Fruit fly (Drosophila melanogaster) Kc167 (cell line): ENCODE data around the gene CG13850.
A peak's percentile ranks its signal among the peaks of the same experiment; 100 is the strongest.

Experiments
- Myc ChIP-seq: fragments of >200 bp; optimal IDR thresholded peaks from 2 replicates; lab custom pipeline; 2017; ENCODE audit warnings: missing external identifiers
- Sin3A ChIP-seq: fragments of >200 bp; optimal IDR thresholded peaks from 2 replicates; lab custom pipeline; 2018; ENCODE audit warnings: missing external identifiers
- h ChIP-seq: fragments of >200 bp; optimal IDR thresholded peaks from 3 replicates; lab custom pipeline; 2018; ENCODE audit warnings: missing external identifiers
- insv ChIP-seq: fragments of >200 bp; optimal IDR thresholded peaks from 3 replicates; lab custom pipeline; 2018; ENCODE audit warnings: missing external identifiers
- psq ChIP-seq: fragments of >200 bp; optimal IDR thresholded peaks from 2 replicates; lab custom pipeline; 2017; ENCODE audit warnings: missing external identifiers
- ttk ChIP-seq: sonication (Bioruptor generic); optimal IDR thresholded peaks from 2 replicates; lab custom pipeline; 2017; ENCODE audit warnings: missing external identifiers

The CG13850 gene

dm6 chr3R:22410537-22411360 lies at the start of gene CG13850, which contains the start of gene lqfR:
TSS of gene CG13850 (minus strand) at chr3R:22410915.
TSS of gene lqfR (plus strand) at chr3R:22411301.
- no peak for TF ChIP-seq Myc (lab: Kevin White, UChicago)

DNA sequence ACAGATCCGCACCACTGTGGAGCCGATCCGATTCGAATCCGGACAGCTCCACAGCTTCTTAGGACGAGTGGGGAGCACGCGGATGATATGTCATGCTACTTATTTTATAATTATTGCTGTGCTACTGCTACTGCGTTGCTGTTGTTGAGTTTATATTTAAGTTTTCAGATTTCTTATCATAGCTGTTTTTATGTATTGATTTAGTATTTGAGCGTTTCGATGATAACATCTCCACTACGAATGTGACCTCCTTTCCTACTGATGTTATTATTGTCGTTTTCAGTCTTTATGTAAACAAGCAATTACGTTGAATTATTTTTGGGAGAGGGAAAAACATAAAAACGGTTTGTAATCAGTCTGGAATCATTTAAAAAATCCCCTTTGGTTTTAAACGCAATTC lies 45.3 kb upstream of the CG13850 start:
- TF ChIP-seq ttk (lab: Kevin White, UChicago), result no peak
- no peak for TF ChIP-seq Myc (lab: Kevin White, UChicago)
- no peak for TF ChIP-seq insv (lab: Kevin White, UChicago)
- no peak for TF ChIP-seq h (lab: Kevin White, UChicago)
- TF ChIP-seq psq (lab: Kevin White, UChicago), result no peak
- TF ChIP-seq Sin3A (lab: Kevin White, UChicago), result no peak

DNA sequence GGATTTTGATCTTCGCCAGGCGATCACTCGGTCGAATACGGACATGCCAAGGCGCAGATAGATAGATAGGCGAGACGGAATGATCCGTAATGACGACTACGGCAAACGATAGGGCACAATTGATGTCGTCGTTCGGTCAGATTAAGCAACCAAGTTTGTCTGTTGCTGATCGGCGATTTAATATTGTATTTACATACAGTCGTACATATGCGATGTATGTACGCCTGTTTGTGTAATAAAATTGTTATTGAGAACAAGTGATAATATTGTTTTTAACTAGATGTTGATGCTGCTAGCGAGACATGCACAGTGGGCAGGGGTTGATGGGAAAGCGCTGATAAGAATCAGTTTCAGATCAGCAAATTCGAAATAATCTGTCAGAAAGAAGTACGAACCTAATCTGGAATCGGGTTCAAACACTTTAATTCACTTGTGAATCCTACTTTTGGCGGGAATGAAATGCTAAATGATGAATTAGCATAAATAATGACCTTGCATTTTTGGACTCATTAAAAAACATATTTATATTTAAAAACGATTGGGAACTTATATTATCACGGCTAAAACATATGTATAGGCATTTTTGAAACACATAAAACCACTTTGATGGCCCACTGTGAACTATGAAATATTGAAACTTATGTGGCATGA lies 44.7 kb upstream of the CG13850 start:
- TF ChIP-seq psq (lab: Kevin White, UChicago), result no peak
- TF ChIP-seq Myc (lab: Kevin White, UChicago), result no peak
- no peak for TF ChIP-seq h (lab: Kevin White, UChicago)
- TF ChIP-seq insv (lab: Kevin White, UChicago), result no peak
- no peak for TF ChIP-seq ttk (lab: Kevin White, UChicago)
- no peak for TF ChIP-seq Sin3A (lab: Kevin White, UChicago)

DNA sequence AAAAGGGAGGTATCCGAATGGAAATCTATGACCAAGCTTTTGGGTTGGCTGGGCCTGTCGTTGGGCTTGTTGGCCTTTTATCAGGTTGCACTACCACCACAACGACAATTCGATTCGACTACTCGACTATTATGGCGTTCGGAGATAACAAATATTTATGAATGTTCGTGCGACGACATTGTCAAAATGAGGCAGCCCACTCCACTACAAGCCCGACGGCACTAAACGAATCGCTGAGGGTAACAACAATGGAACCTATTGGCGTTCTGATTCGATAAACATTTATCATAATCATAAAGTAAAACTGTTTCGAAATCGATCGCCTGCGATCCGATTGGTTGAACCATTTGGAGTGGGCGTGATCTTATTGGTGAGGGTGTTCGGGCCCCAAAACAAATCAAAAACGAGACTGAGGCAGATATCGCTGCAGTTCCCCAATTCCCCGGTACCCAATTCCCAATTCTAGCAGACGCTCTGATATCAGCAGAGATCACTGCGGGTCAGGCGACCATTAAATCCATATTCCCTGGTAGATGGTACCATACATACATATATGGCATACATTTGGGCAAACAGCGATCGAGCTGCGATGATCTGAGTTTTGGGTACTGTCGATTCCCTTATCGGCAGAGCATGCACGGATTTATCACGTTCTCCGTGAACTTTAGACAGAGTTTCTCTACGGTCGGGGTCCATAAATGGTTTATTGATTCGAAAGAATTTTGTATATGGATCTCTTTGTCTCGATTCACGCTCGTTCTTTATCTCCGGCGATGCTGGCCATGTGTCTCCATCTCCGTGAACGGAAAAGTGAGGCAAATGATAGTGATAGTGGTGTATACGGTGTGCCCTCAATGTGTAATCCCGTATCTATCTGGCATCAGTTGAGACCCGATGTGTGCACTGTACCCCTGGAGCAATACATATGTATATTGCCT lies 44.0 kb upstream of the CG13850 start:
- TF ChIP-seq psq (lab: Kevin White, UChicago), result no peak
- no peak for TF ChIP-seq Sin3A (lab: Kevin White, UChicago)
- no peak for TF ChIP-seq h (lab: Kevin White, UChicago)

DNA sequence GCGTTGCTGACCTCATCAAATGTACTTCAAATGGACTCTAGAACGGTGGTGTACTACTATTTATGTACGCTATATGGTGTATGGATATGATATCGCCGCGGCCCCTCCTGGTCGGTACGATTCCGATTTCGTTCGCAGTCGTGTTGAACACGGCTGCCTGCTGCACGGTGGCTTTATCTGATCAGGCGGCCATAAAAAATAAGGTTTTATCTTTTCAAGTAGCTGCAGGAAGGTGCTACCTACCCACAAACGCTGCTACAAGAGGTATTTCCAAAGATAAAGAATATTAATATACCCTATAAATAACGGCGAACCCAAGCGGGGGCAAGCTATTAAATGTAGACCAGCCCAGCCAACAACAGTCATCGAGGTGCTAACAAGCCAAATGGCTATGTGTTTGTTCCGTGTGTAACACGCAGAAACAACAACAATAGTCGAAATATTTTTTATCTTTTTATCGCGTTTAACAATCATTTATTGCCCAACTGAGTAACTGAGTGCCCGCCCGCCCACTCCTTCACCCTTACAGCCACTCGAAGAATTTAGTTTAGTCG lies 39.2 kb upstream of the CG13850 start:
- TF ChIP-seq h (lab: Kevin White, UChicago) (no peak), Sin3A (lab: Kevin White, UChicago) (no peak), Myc (lab: Kevin White, UChicago) (no peak), insv (lab: Kevin White, UChicago) (no peak), ttk (lab: Kevin White, UChicago) (no peak), psq (lab: Kevin White, UChicago) (no peak)

dm6 chr3R:22447874-22448254 lies 37.1 kb upstream of the CG13850 start, which contains the start of gene CG34376:
TSS of gene CG34376 (plus strand) at chr3R:22448099.
- TF ChIP-seq Sin3A (lab: Kevin White, UChicago) (no peak), psq (lab: Kevin White, UChicago) (peak; percentile 39), h (lab: Kevin White, UChicago) (no peak), Myc (lab: Kevin White, UChicago) (no peak), insv (lab: Kevin White, UChicago) (no peak), ttk (lab: Kevin White, UChicago) (no peak)

DNA sequence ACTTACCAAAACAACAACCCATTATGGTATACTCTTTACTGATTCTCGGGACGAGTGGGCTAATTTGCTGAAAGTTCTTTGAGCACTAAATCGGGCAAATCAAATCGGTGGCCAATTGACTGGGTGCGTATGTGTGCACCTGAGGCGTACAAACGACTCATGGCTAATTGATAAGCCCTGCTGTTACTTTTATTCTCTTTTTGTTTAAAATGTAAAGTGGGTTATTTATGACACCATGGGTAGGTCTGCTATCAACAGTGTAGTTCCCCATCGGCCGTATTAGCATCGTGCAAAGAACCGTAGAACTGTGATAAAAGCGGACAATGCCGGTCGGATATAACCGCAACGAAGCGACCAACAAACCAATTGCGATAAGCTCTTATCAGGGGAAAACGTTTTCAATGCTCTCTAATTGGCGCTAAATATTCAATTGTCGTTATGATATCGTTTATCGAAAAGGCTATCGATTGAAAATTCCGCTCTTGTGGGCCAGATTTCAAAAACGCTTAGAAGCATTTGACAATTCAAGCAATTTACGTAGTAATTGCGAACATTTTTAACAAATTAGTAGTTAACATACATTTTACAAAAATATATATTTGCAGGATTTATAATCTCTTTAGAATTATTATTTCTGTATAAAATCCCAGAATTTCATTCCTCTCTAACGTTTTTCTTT lies 36.6 kb upstream of the CG13850 start, which contains the start of gene CG34288:
CG34288 (minus strand) TSS at position 69 of the 679 bp plus-strand sequence.
- no peak for TF ChIP-seq ttk (lab: Kevin White, UChicago)
- no peak for TF ChIP-seq h (lab: Kevin White, UChicago)

DNA sequence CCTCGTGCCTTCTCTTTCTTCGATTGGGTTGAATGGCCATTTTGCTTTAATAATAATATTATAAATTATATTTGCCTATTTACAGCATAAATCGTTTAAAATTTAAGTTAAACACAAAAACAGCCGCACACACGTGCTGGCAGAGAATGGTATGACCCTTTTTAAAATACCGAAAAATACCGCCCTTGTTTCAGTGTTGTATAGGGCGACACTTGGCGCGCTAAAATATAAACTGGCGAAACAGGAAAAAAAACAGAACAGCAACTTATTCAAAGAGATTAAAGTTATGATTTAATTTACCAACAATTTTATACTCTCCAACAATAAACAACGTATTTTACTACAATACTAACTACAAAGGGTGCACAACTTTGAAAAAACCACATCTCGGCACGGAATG lies 35.8 kb upstream of the CG13850 start, which contains the start of gene CG12499:
CG12499 (minus strand) TSS at position 95 of the 400 bp plus-strand sequence.
- no peak for TF ChIP-seq ttk (lab: Kevin White, UChicago)
- no peak for TF ChIP-seq h (lab: Kevin White, UChicago)
- no peak for TF ChIP-seq Sin3A (lab: Kevin White, UChicago)
- TF ChIP-seq psq (lab: Kevin White, UChicago), result no peak
- TF ChIP-seq insv (lab: Kevin White, UChicago), result no peak
- no peak for TF ChIP-seq Myc (lab: Kevin White, UChicago)

DNA sequence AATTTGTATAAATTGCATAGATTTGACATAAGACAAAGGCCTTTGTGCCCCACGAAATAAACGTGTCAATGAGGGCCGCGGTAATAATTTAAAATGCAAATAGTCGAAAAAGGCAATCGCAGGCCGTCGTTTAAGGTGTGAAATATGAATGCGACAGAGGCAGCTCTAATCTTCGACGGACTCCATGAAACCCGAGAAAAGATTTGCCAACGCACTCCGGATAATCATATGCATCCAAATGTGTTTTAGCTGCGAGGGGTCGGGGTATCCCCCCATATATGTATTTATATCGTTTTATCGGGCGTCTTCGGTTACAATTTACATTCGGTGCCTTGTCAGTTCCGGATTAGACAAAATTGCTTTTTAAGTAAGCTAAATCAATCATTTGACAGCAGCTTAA lies 27.6 kb upstream of the CG13850 start:
- no peak for TF ChIP-seq psq (lab: Kevin White, UChicago)
- no peak for TF ChIP-seq insv (lab: Kevin White, UChicago)
- TF ChIP-seq h (lab: Kevin White, UChicago), result no peak
- TF ChIP-seq Myc (lab: Kevin White, UChicago), result no peak

DNA sequence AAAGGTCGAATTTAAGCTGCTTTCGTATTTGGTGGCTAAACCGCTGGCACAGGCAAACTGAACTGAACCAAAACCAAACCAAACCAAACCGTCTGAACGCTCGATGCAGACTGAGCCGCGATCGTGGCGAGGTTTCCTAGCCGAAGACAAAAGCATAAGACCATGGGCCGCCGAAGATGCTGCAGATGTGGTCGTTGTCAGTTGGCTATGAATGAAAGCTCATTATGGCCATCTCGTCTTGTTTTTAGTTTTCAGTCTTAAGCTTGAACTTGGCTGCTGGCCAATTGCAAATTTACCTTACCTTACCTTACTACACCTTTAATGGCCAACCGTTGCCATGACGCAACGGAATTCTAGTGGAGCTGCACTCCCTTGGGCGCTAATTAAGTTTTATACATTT lies 25.3 kb upstream of the CG13850 start, which contains the start of gene CG13847:
CG13847 (minus strand) TSS at position 101 of the 400 bp plus-strand sequence.
- TF ChIP-seq h (lab: Kevin White, UChicago), result no peak
- no peak for TF ChIP-seq ttk (lab: Kevin White, UChicago)
- TF ChIP-seq Sin3A (lab: Kevin White, UChicago), result no peak
- no peak for TF ChIP-seq Myc (lab: Kevin White, UChicago)
- no peak for TF ChIP-seq psq (lab: Kevin White, UChicago)
- TF ChIP-seq insv (lab: Kevin White, UChicago), result no peak
